Fruit fly (Drosophila melanogaster) whole organism: ENCODE results near the gene CG15865.

ENCODE experiments used
- CG8478 ChIP-seq: fragments of >200 bp; optimal IDR thresholded peaks from 2 replicates; lab custom pipeline; 2018; ENCODE audit warnings: inconsistent platforms
- Dll ChIP-seq: fragments of >200 bp; optimal IDR thresholded peaks from 2 replicates; lab custom pipeline; 2017
- EcR ChIP-seq, 2 experiments: fragments of >200 bp; optimal IDR thresholded peaks; 2 replicates each; lab custom pipeline; 2017; ENCODE audit warnings: missing biosample characterization in 2 of 2, missing genetic modification characterization in 2 of 2, missing genetic modification reagents in 2 of 2
- pan ChIP-seq: fragments of >200 bp; optimal IDR thresholded peaks from 2 replicates; lab custom pipeline; 2017
- psq ChIP-seq: fragments of >200 bp; optimal IDR thresholded peaks from 2 replicates; lab custom pipeline; 2017
- usp ChIP-seq: fragments of >200 bp; optimal IDR thresholded peaks from 2 replicates; lab custom pipeline; 2017; ENCODE audit warnings: missing biosample characterization, missing genetic modification characterization, mixed read lengths

The CG15865 gene

DNA sequence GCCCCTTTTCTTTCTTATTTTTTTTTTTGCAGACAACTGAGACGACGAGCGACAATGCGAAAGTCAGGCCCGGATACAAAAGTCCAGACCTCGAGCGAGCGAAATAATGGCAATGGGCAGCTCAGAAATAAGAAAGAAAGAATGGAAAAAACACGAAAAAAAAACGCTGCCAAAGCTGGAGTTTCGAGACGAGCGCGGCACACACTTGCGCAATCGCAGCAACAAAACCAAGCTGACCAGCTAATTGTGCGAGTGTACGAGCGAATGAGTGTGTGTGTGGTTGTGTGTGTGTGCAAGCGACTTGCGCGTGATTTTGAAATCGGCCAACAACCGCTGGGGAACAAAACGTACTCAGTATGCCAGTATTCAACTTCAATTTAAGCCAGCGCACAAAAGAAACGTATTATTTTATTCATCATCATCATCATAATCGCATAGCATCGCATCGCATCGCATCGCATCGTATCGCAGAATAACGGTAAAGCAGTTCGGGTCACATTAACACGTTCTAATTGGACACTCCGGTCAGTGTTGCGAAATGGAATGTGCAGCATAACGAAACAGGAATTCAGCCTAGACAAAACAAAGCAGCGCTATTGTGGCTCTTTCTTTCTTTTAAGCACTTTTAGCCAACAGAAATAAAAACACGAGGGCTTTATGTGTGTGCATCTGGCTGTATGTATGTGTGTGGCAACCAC, 16.4 kb downstream of the CG15865 start:
- TF ChIP-seq Dll: no peak
- TF ChIP-seq pan (lab: Kevin White, UChicago): no peak
- no peak for TF ChIP-seq EcR (GFP tag; optimal IDR thresholded peaks at IDR 0.05; lab: Kevin White, UChicago)
- no peak for TF ChIP-seq psq (lab: Kevin White, UChicago)
- TF ChIP-seq CG8478 (lab: Kevin White, UChicago): no peak
- TF ChIP-seq usp (GFP tag; lab: Kevin White, UChicago): no peak

DNA sequence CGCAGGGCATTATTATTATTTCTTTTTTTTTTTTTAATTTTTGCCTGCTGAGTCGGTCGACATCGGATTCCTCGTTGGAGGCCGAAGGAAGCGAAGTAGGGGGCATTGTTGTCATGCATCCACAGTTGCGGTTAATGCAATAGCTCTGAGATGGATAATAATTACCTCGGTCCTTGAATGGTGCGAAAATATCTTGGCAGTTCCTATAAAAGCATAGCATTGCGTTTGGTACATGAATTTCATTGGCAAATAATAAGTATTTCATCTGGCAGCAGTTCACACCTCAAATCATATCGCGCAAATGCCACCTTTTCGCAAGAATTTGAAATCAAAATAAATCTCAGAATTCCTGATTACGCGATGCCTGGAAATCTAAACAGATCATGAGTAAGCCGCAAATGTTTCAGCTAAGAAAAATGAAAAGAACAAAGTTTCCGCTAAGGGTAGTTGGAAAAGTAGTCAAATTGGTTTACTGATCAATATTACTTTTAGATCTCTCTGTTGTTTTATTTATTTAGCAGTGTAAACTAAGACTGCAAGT, 17.1 kb downstream of the CG15865 start:
- TF ChIP-seq pan (lab: Kevin White, UChicago): no peak
- no peak for TF ChIP-seq CG8478 (lab: Kevin White, UChicago)
- TF ChIP-seq usp (GFP tag; lab: Kevin White, UChicago): no peak
- TF ChIP-seq psq (lab: Kevin White, UChicago): no peak
- TF ChIP-seq EcR (GFP tag; optimal IDR thresholded peaks at IDR 0.05; lab: Kevin White, UChicago): no peak
- no peak for TF ChIP-seq Dll

dm6 chrX:16645472-16645871, 18.8 kb downstream of the CG15865 start:
- no peak for TF ChIP-seq pan (lab: Kevin White, UChicago)
- no peak for TF ChIP-seq Dll

dm6 chrX:16644535-16645131, 19.6 kb downstream of the CG15865 start:
- TF ChIP-seq pan (lab: Kevin White, UChicago) (no peak), psq (lab: Kevin White, UChicago) (no peak), usp (GFP tag; lab: Kevin White, UChicago) (no peak), Dll (no peak), CG8478 (lab: Kevin White, UChicago) (no peak), EcR (GFP tag; optimal IDR thresholded peaks at IDR 0.05; lab: Kevin White, UChicago) (no peak)

DNA sequence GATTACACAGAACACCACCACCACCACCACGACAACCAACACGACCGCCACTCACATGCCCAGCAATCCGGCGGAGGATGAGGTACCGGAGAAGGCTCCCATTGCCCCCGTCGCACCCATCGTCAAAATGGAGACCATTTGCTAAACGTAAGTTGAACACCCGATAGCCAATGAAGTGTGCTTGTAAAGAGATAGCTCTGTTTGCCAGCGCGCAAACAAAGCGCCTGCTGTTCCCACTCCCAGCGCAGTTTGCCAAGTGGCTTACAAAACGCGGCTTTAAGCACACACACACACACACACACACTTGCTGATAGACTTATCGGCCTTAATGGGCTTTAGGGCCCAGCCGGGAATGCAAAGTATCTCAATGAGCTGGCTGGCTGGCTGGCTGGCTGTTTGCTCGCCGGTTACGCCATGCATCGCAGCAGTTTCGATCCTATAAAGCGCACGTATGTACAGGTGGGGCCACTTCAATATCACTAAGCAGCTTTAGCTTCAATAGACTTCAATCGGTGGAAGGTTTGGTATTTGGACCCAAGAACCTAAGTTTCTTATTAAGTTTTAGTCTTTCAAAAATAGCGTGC, 20.8 kb downstream of the CG15865 start:
- TF ChIP-seq usp (GFP tag; lab: Kevin White, UChicago): no peak
- no peak for TF ChIP-seq pan (lab: Kevin White, UChicago)
- TF ChIP-seq psq (lab: Kevin White, UChicago): no peak
- TF ChIP-seq Dll: no peak
- TF ChIP-seq EcR (GFP tag; optimal IDR thresholded peaks at IDR 0.05; lab: Kevin White, UChicago): no peak
- TF ChIP-seq CG8478 (lab: Kevin White, UChicago): no peak

- TF ChIP-seq pan (lab: Kevin White, UChicago): no peak
- no peak for TF ChIP-seq Dll
- TF ChIP-seq EcR (GFP tag; optimal IDR thresholded peaks at IDR 0.05; lab: Kevin White, UChicago): no peak
- no peak for TF ChIP-seq psq (lab: Kevin White, UChicago)
- no peak for TF ChIP-seq CG8478 (lab: Kevin White, UChicago)
- TF ChIP-seq usp (GFP tag; lab: Kevin White, UChicago): no peak
These were observed 23.2 kb downstream of the CG15865 start for dm6 chrX:16641101-16641420.

dm6 chrX:16640260-16641100, 23.8 kb downstream of the CG15865 start, which contains the start of the genes SNRPG and mthl1:
SNRPG (minus strand) TSS chrX:16640419.
mthl1 (plus strand) TSS chrX:16640968.
- TF ChIP-seq CG8478 (lab: Kevin White, UChicago): no peak

- TF ChIP-seq pan (lab: Kevin White, UChicago) (no peak), Dll (no peak), psq (lab: Kevin White, UChicago) (no peak), usp (GFP tag; lab: Kevin White, UChicago) (no peak), EcR (GFP tag; optimal IDR thresholded peaks at IDR 0.05; lab: Kevin White, UChicago) (no peak), CG8478 (lab: Kevin White, UChicago) (no peak)
These were observed 26.4 kb downstream of the CG15865 start, which contains the start of gene RpS19a for dm6 chrX:16637594-16638485. RpS19a (plus strand) TSS chrX:16637894.

DNA sequence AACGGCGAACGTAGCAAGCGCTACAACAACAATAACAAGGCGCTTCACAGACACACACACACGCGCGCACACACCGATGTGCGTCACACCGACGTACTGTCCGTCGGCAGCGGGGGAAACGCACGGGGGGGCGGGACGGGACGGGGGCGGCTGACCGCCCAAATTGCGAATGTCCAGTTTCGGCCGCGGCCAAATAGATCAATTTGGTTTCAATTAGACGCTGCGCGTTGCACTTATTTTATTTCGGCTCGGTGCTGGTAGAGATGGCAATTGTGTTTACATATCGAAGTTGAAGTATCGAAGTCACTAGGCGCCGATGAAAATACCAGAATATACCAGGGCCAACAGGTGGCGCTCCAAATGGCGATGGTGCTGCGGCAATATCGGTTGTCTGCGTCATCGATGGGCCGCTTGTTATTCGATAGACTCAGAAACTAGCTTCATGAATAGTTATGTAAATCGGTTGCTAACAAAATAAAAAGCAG, 27.1 kb downstream of the CG15865 start, which contains the start of gene Rok:
TSS of gene Rok (minus strand) at position 309 of the 485 bp plus-strand sequence.
- TF ChIP-seq pan (lab: Kevin White, UChicago) (no peak), CG8478 (lab: Kevin White, UChicago) (no peak), EcR (GFP tag; optimal IDR thresholded peaks at IDR 0.05; lab: Kevin White, UChicago) (no peak), psq (lab: Kevin White, UChicago) (no peak)

DNA sequence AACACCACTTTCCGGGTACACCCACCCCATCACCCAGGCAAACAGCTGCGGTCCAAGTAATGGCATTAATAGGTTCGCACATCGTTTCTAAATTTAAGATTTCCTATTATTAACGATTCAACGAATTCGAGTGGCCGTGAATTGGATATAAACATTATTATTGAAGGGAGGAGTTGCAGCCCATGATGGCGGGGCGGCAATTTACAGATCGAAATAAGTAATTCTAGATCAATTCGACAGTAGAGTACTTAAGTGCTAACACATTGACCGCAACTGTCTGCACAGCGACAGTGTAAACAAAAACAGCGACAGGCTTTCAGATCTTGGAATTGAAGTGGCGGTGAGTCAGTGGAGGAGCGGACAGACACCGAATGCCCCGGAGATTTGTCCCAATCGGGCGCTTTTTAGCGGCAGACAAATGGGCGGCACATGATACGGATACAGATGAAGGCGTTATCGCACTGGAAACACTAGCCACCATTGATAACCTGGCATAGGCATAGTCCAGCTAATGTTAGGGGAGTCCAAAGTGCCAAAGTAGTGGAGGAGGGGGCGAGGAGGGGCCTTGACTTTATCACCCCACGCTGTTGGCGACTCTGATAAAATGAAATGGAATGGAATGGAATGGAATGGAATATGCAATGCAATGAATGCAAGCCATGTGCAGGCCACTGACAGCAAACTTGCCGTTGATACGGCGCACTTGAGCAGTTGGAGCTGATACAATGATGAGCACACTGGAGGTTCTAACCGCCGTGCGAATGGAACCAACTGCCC, 30.9 kb downstream of the CG15865 start:
- TF ChIP-seq usp (GFP tag; lab: Kevin White, UChicago) (no peak), EcR (GFP tag; optimal IDR thresholded peaks at IDR 0.05; lab: Kevin White, UChicago) (no peak), Dll (no peak), CG8478 (lab: Kevin White, UChicago) (no peak)
